Worm (Caenorhabditis elegans) whole organism, early embryonic: ENCODE results near the gene F19G12.4.

Experiments used
- B0310.2 ChIP-seq: sonication (generic microtip); optimal IDR thresholded peaks from 2 replicates; lab custom pipeline; 2016; ENCODE audit warnings: mild to moderate bottlenecking, missing genetic modification characterization, missing compliant biosample characterization
- ama-1 ChIP-seq: fragments of 150-350 bp; optimal IDR thresholded peaks from 2 replicates; lab custom pipeline; 2014
- ceh-13 ChIP-seq: fragments of 200-800 bp; sonication (Bioruptor generic); optimal IDR thresholded peaks from 2 replicates; lab custom pipeline; 2018; ENCODE audit warnings: mild to moderate bottlenecking, missing genetic modification characterization, missing compliant biosample characterization
- ets-7 ChIP-seq: sonication (generic microtip); optimal IDR thresholded peaks from 2 replicates; lab custom pipeline; 2016; ENCODE audit warnings: missing genotype, missing genetic modification characterization, missing compliant biosample characterization
- flt-1 ChIP-seq: fragments of 200-800 bp; sonication (Bioruptor generic); IDR thresholded peaks from 2 replicates; pipeline ENCODE4 v1.3.6; 2022; ENCODE audit warnings: missing genetic modification characterization, missing compliant biosample characterization
- hmbx-1 ChIP-seq: sonication (generic microtip); optimal IDR thresholded peaks from 2 replicates; lab custom pipeline; 2016; ENCODE audit warnings: mild to moderate bottlenecking, missing genetic modification characterization, missing compliant biosample characterization
- hnd-1 ChIP-seq: sonication (generic microtip); optimal IDR thresholded peaks from 2 replicates; lab custom pipeline; 2016; ENCODE audit warnings: missing genetic modification characterization, missing compliant biosample characterization
- pes-1 ChIP-seq: fragments of 200-800 bp; sonication (Bioruptor generic); IDR thresholded peaks from 2 replicates; pipeline ENCODE4 v1.3.6; 2022; ENCODE audit warnings: missing genetic modification reagents, missing genetic modification characterization, missing compliant biosample characterization
- scrt-1 ChIP-seq: fragments of 200-800 bp; sonication (Bioruptor generic); IDR thresholded peaks from 2 replicates; pipeline ENCODE4 v1.3.6; 2022; ENCODE audit warnings: missing genetic modification characterization, missing compliant biosample characterization
- sea-1 ChIP-seq: fragments of 200-800 bp; sonication (Bioruptor generic); conservative IDR thresholded peaks from 2 replicates; pipeline ENCODE4 v1.3.6; 2022; ENCODE audit warnings: missing genetic modification characterization, missing compliant biosample characterization
- tbx-37 ChIP-seq: fragments of 200-800 bp; sonication (Bioruptor generic); conservative IDR thresholded peaks from 2 replicates; pipeline ENCODE4 v1.3.6; 2022; ENCODE audit warnings: missing genetic modification reagents, missing genetic modification characterization, missing compliant biosample characterization
- tra-4 ChIP-seq: sonication (generic microtip); optimal IDR thresholded peaks from 2 replicates; lab custom pipeline; 2017; ENCODE audit warnings: missing genetic modification characterization, missing compliant biosample characterization

DNA sequence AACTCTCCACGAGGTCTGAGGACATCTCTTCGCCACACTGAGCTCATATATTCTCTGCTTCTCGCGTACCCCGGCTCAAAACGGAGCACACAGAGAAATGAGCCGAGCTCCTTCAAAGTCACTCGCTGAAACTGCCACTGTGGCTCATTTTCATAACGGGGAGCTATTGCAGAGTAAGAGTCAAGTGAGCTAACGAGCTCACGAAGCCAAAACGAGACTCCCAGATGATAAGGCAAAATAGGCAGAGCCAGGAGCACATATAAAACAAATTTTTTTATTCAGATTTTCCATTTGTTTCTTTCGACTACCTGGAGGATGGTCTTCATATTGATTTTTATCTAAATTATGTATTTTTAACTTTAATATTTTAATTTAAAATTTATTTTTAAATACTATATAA is 7.4 kb downstream of the F19G12.4 start, which contains the start of gene F19G12.3:
- TF ChIP-seq hnd-1 (no peak), ceh-13 (GFP tag; lab: Kevin White, UChicago) (no peak), ets-7 (tag; lab: Kevin White, UChicago) (no peak), ama-1 (lab: Kevin White, UChicago) (no peak), sea-1 (GFP tag; lab: Robert Waterston, UW) (no peak), tra-4 (tag; lab: Kevin White, UChicago) (no peak), pes-1 (GFP tag; lab: Robert Waterston, UW) (no peak), flt-1 (GFP tag; lab: Robert Waterston, UW) (no peak), tbx-37 (GFP tag; lab: Robert Waterston, UW) (no peak), scrt-1 (GFP tag; lab: Robert Waterston, UW) (no peak), hmbx-1 (tag; lab: Kevin White, UChicago) (no peak), B0310.2 (tag; lab: Kevin White, UChicago) (no peak)
